Fruit fly (Drosophila melanogaster): ENCODE data around the gene CG18766.

Gene CG18766

DNA sequence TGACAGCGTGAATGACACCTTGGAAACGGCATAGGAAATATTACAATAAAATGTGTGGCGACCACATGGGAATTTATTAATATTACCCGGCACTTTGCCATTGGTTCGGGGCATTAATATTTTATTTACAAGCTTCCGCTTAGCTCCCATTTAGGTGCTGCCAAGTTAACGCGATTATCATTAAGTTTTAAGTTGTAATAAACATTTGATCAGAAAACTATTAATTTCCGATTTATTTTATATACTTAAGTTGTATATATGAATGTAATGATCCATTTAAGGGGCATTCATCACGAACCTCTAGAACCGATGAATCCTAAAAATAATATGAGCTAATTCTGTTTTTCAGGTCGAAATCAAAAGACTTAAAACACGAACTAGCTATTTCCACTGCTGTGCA lies 26.8 kb downstream of the CG18766 start:
- TF ChIP-seq cyc (GFP tag; optimal IDR thresholded peaks at IDR 0.05) (no peak), achi (GFP tag; optimal IDR thresholded peaks at IDR 0.05) (no peak), dsx (GFP tag; optimal IDR thresholded peaks at IDR 0.05; ENCODE audit: poor library complexity, severe bottlenecking) (no peak), Gug (GFP tag; IDR thresholded peaks at IDR 0.05) (no peak), svp (GFP tag) (peak; percentile 45), CG6792 (GFP tag; optimal IDR thresholded peaks at IDR 0.05) (no peak), CG11294 (GFP tag; IDR thresholded peaks at IDR 0.05) (no peak), Hr4 (GFP tag; optimal IDR thresholded peaks at IDR 0.05) (no peak), CG6854 (GFP tag; optimal IDR thresholded peaks at IDR 0.05) (no peak), Sox102F (GFP tag; optimal IDR thresholded peaks at IDR 0.05) (no peak), CG9139 (GFP tag; optimal IDR thresholded peaks at IDR 0.05) (no peak), esn (GFP tag; optimal IDR thresholded peaks at IDR 0.05) (no peak), CG15336 (GFP tag; IDR thresholded peaks at IDR 0.05) (no peak), Lpt (GFP tag; optimal IDR thresholded peaks at IDR 0.05) (no peak), ss (GFP tag; optimal IDR thresholded peaks at IDR 0.05) (no peak), Met (GFP tag; optimal IDR thresholded peaks at IDR 0.05) (no peak), CG10631 (GFP tag; optimal IDR thresholded peaks at IDR 0.05) (peak; percentile 8), Eip78C (GFP tag) (peak; percentile 55), fkh (GFP tag; optimal IDR thresholded peaks at IDR 0.05) (no peak), net (GFP tag; optimal IDR thresholded peaks at IDR 0.05) (no peak), Hr38 (GFP tag; optimal IDR thresholded peaks at IDR 0.05) (no peak), Eip93F (GFP tag; optimal IDR thresholded peaks at IDR 0.05) (no peak), lz (GFP tag; optimal IDR thresholded peaks at IDR 0.05) (peak; percentile 8), CG10669 (GFP tag; optimal IDR thresholded peaks at IDR 0.05) (no peak), Ets21C (GFP tag; optimal IDR thresholded peaks at IDR 0.05) (no peak), CG8319 (GFP tag; optimal IDR thresholded peaks at IDR 0.05) (no peak), CG4318 (GFP tag; optimal IDR thresholded peaks at IDR 0.05) (no peak), Blimp-1 (GFP tag; optimal IDR thresholded peaks at IDR 0.05) (no peak)

DNA sequence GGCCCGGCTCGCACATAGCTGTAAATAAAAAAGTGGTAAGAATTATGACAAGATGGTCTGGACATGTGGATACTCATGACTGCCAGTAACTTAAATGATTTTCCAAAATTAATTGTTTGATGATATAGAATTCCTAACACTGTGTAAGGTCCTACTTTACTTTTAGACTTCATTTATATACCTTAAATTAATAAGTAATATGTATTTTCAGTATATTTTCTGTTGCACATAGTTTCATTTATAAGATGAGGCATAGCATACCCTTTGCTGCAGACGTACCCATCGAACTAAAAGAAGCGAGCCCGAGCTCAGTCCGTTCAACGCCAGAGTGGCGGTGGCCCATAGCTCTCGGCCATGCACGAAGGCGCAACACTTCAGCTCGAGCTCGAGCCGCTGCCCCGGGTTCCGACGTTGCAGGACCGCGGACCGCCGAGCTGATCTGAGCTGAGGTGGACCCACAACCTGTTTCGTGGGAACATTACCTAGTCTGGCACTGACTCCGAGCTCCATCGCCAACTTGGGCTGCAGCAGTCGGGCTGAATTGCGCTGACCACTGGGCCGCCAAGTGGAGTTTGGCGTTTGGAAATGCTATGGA lies 27.5 kb downstream of the CG18766 start:
- TF ChIP-seq fd59A (GFP tag; optimal IDR thresholded peaks at IDR 0.05) (peak; percentile 41), svp (GFP tag) (peak; percentile 87), CG1621 (tag; optimal IDR thresholded peaks at IDR 0.05) (no peak), pdm3 (GFP tag; optimal IDR thresholded peaks at IDR 0.05) (peak; percentile 69), Blimp-1 (GFP tag; optimal IDR thresholded peaks at IDR 0.05) (peak; percentile 43), fkh (GFP tag; optimal IDR thresholded peaks at IDR 0.05) (no peak), achi (GFP tag; optimal IDR thresholded peaks at IDR 0.05) (peak; percentile 74), CG10669 (GFP tag; optimal IDR thresholded peaks at IDR 0.05) (peak; percentile 55), CG4318 (GFP tag; optimal IDR thresholded peaks at IDR 0.05) (peak; percentile 12), CG8119 (GFP tag; IDR thresholded peaks at IDR 0.05) (peak; percentile 73), Eip78C (GFP tag) (peak; percentile 94), acj6 (GFP tag; optimal IDR thresholded peaks at IDR 0.05) (peak; percentile 74), fd85E (GFP tag; optimal IDR thresholded peaks at IDR 0.05) (no peak), CG10631 (GFP tag; optimal IDR thresholded peaks at IDR 0.05) (peak; percentile 76), CG31627 (GFP tag; optimal IDR thresholded peaks at IDR 0.05) (peak; percentile 47), esn (GFP tag; optimal IDR thresholded peaks at IDR 0.05) (peak; percentile 81), CG6276 (GFP tag; optimal IDR thresholded peaks at IDR 0.05) (peak; percentile 17), CG6163 (GFP tag; IDR thresholded peaks at IDR 0.05) (peak; percentile 36; the same call in 2 of the 3 replicates), cyc (GFP tag; optimal IDR thresholded peaks at IDR 0.05) (peak; percentile 48), topi (GFP tag; optimal IDR thresholded peaks at IDR 0.05) (peak; percentile 71), eg (GFP tag; IDR thresholded peaks at IDR 0.05) (0 out of 3 replicates have a peak, but pooled peaks have one; percentile 22), CG8632 (GFP tag; optimal IDR thresholded peaks at IDR 0.05) (peak; percentile 65), dac (GFP tag; optimal IDR thresholded peaks at IDR 0.05) (no peak), CG6854 (GFP tag; optimal IDR thresholded peaks at IDR 0.05) (peak; percentile 40), Ets96B (tag; optimal IDR thresholded peaks at IDR 0.05) (peak; percentile 79), CG32006 (GFP tag; optimal IDR thresholded peaks at IDR 0.05) (peak; percentile 77), vri (GFP tag; optimal IDR thresholded peaks at IDR 0.05) (peak; percentile 26), ss (GFP tag; optimal IDR thresholded peaks at IDR 0.05) (peak; percentile 66 to 74), CG16779 (tag; optimal IDR thresholded peaks at IDR 0.05) (peak; percentile 37), CG34406 (GFP tag; optimal IDR thresholded peaks at IDR 0.05) (peak; percentile 74), CG6792 (GFP tag; optimal IDR thresholded peaks at IDR 0.05) (peak; percentile 73), CG15336 (GFP tag; IDR thresholded peaks at IDR 0.05) (peak; percentile 76), CG11294 (GFP tag; IDR thresholded peaks at IDR 0.05) (peak; percentile 27; the same call in 1 of the 2 replicates), CG8319 (GFP tag; optimal IDR thresholded peaks at IDR 0.05) (no peak), Hr4 (GFP tag; optimal IDR thresholded peaks at IDR 0.05) (peak; percentile 59), Smox (GFP tag; optimal IDR thresholded peaks at IDR 0.05) (peak; percentile 73), CG3919 (GFP tag; optimal IDR thresholded peaks at IDR 0.05) (peak; percentile 77)

Data from whole organism, prepupa.